Worm (Caenorhabditis elegans): ENCODE results near the gene ZK512.4.

ce11 chrIII:9114076-9114475 lies 31.1 kb upstream of the ZK512.4 start:
- TF ChIP-seq zfh-2 (GFP tag; conservative IDR thresholded peaks at IDR 0.05) (no peak), pbrm-1 (GFP tag; IDR thresholded peaks at IDR 0.05) (no peak), pha-4 (tag; optimal IDR thresholded peaks at IDR 0.05) (no peak), ZK185.1 (tag; optimal IDR thresholded peaks at IDR 0.05; ENCODE audit: poor library complexity, severe bottlenecking) (no peak)

Measured in whole organism, young adult.